Worm (Caenorhabditis elegans): ENCODE data around the gene str-149.

DNA sequence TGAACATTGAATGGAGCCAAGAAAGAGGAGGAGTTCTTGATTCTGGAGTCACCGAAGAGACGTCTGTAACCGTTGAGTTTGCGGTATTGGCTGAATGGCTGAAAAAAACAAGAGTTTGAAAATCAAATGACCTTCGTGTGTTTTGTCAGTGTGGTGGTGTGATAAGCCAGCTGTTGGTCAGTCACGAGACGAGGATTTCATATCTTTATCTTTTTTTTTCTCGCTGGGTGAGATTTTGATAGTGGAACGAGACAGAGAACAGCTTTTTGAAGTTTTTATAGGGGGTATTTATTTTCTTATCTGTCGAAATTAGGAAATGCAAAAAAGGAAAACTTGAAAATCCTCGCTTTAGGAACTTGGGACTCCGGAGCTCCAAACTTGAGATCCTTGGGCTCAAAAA, 21.2 kb downstream of the str-149 start:
- TF ChIP-seq ceh-58 (GFP tag; IDR thresholded peaks at IDR 0.05) = no peak
- TF ChIP-seq unc-62 (GFP tag; optimal IDR thresholded peaks at IDR 0.05) = no peak

Measured in whole organism, young adult.